Fruit fly (Drosophila melanogaster): ENCODE data around the gene CG31446.

dm6 chr3R:15680666-15681065 lies 12.2 kb upstream of the CG31446 start:
- no peak for TF ChIP-seq fkh (GFP tag; optimal IDR thresholded peaks at IDR 0.05)
- no peak for TF ChIP-seq OdsH (GFP tag; optimal IDR thresholded peaks at IDR 0.05)
- no peak for TF ChIP-seq CG8119 (GFP tag; IDR thresholded peaks at IDR 0.05)
- no peak for TF ChIP-seq pdm3 (GFP tag; optimal IDR thresholded peaks at IDR 0.05)
- no peak for TF ChIP-seq Ets21C (GFP tag; optimal IDR thresholded peaks at IDR 0.05)
- TF ChIP-seq CG31627 (GFP tag; optimal IDR thresholded peaks at IDR 0.05) = no peak
- TF ChIP-seq CG6792 (GFP tag; optimal IDR thresholded peaks at IDR 0.05) = no peak
- no peak for TF ChIP-seq eg (GFP tag; IDR thresholded peaks at IDR 0.05)
- TF ChIP-seq Gug (GFP tag; IDR thresholded peaks at IDR 0.05) = no peak
- TF ChIP-seq CG11902 (GFP tag; optimal IDR thresholded peaks at IDR 0.05) = no peak

Data from whole organism, prepupa.